Worm (Caenorhabditis elegans) whole organism, L4 larva: ENCODE measurements around the gene Y71H10B.1.

Experiments used
- F37D6.2 ChIP-seq: sonication (generic microtip); optimal IDR thresholded peaks from 2 replicates; lab custom pipeline; 2016; ENCODE audit warnings: mild to moderate bottlenecking, missing genetic modification characterization, missing compliant biosample characterization
- F49E8.2 ChIP-seq: sonication (generic microtip); optimal IDR thresholded peaks from 2 replicates; lab custom pipeline; 2016; ENCODE audit warnings: missing compliant biosample characterization, mild to moderate bottlenecking, missing genetic modification characterization, borderline replicate concordance
- Y75B8A.6 ChIP-seq: fragments of 200-800 bp; sonication (Bioruptor generic); IDR thresholded peaks from 2 replicates; pipeline ENCODE4 v1.3.6; 2022; ENCODE audit warnings: missing genetic modification reagents, missing genetic modification characterization, missing compliant biosample characterization
- ZK337.2 ChIP-seq: fragments of 200-800 bp; sonication (Bioruptor generic); IDR thresholded peaks from 2 replicates; pipeline ENCODE4 v1.3.6; 2022; ENCODE audit warnings: missing genetic modification reagents, missing genetic modification characterization, missing compliant biosample characterization
- ZK546.5 ChIP-seq, 2 experiments: sonication (generic microtip); optimal IDR thresholded peaks; 2 replicates each; lab custom pipeline; 2017; ENCODE audit warnings: missing biosample characterization in 2 of 2, missing genetic modification characterization in 2 of 2
- aha-1 ChIP-seq: fragments of 150-350 bp; peaks from one replicate; lab custom pipeline; 2014; ENCODE audit warnings: missing biosample characterization, missing genetic modification characterization
- attf-4 ChIP-seq: sonication (generic microtip); optimal IDR thresholded peaks from 3 replicates; lab custom pipeline; 2017; ENCODE audit warnings: missing biosample characterization, missing genetic modification characterization
- ceh-44 ChIP-seq: fragments of 200-800 bp; sonication (Bioruptor generic); IDR thresholded peaks from 2 replicates; pipeline ENCODE4 v1.3.6; 2022; ENCODE audit warnings: missing genetic modification reagents, missing genetic modification characterization, missing compliant biosample characterization
- ceh-82 ChIP-seq: sonication (generic microtip); optimal IDR thresholded peaks from 2 replicates; lab custom pipeline; 2017; ENCODE audit warnings: missing biosample characterization, missing genetic modification characterization
- cey-2 ChIP-seq: sonication (generic microtip); optimal IDR thresholded peaks from 3 replicates; lab custom pipeline; 2017; ENCODE audit warnings: missing genetic modification characterization, mild to moderate bottlenecking, missing compliant biosample characterization, antibody characterized with exemption, borderline replicate concordance; ENCODE audit not compliant: insufficient read depth
- ctbp-1 ChIP-seq: fragments of 200-800 bp; sonication (Bioruptor generic); IDR thresholded peaks from 2 replicates; pipeline ENCODE4 v1.3.6; 2022; ENCODE audit warnings: missing genetic modification reagents, missing genetic modification characterization, missing compliant biosample characterization
- dmd-6 ChIP-seq: fragments of 200-800 bp; sonication (Bioruptor generic); IDR thresholded peaks from 2 replicates; pipeline ENCODE4 v1.3.6; 2022; ENCODE audit warnings: missing genetic modification reagents, missing genetic modification characterization, missing compliant biosample characterization
- egl-27 ChIP-seq: sonication (generic microtip); optimal IDR thresholded peaks from 3 replicates; lab custom pipeline; 2017; ENCODE audit warnings: missing biosample characterization, missing genetic modification reagents, missing genetic modification characterization
- egl-43 ChIP-seq: fragments of 200-800 bp; sonication (Bioruptor generic); IDR thresholded peaks from 2 replicates; pipeline ENCODE4 v1.3.6; 2022; ENCODE audit warnings: missing genetic modification reagents, missing genetic modification characterization, missing compliant biosample characterization
- gei-8 ChIP-seq: fragments of 200-800 bp; sonication (Bioruptor generic); optimal IDR thresholded peaks from 2 replicates; lab custom pipeline; 2018; ENCODE audit warnings: mild to moderate bottlenecking, missing genetic modification characterization, missing compliant biosample characterization
- hlh-11 ChIP-seq: fragments of 200-800 bp; sonication (Bioruptor generic); optimal IDR thresholded peaks from 2 replicates; lab custom pipeline; 2018; ENCODE audit warnings: mild to moderate bottlenecking, missing genetic modification characterization, missing compliant biosample characterization
- hlh-30 ChIP-seq: sonication (generic microtip); optimal IDR thresholded peaks from 2 replicates; lab custom pipeline; 2017; ENCODE audit warnings: antibody characterized with exemption, mild to moderate bottlenecking, missing genetic modification characterization, missing compliant biosample characterization; ENCODE audit not compliant: insufficient read depth
- lim-7 ChIP-seq: fragments of 200-800 bp; sonication (Bioruptor generic); IDR thresholded peaks from 2 replicates; pipeline ENCODE4 v1.3.6; 2022; ENCODE audit warnings: missing genetic modification characterization, missing compliant biosample characterization
- lin-39 ChIP-seq: fragments of 150-350 bp; optimal IDR thresholded peaks from 2 replicates; lab custom pipeline; 2014; ENCODE audit warnings: missing biosample characterization, missing genetic modification reagents, missing genetic modification characterization
- lsy-2 ChIP-seq, 2 experiments: fragments of 150-350 bp in 1 of 2; sonication (generic microtip) in 1 of 2; optimal IDR thresholded peaks; 2 replicates each; lab custom pipeline; 2014 to 2017; ENCODE audit warnings: missing biosample characterization in 2 of 2, missing genetic modification characterization in 2 of 2
- mdl-1 ChIP-seq, 2 experiments: fragments of 150-350 bp in 1 of 2; sonication (generic microtip) in 1 of 2; optimal IDR thresholded peaks; 2 replicates each; lab custom pipeline; 2014 to 2017; ENCODE audit warnings: missing biosample characterization in 2 of 2, missing genetic modification characterization in 2 of 2
- mep-1 ChIP-seq: fragments of 150-350 bp; sonication (generic microtip); optimal IDR thresholded peaks from 3 replicates; lab custom pipeline; 2014; ENCODE audit warnings: missing biosample characterization, missing genetic modification characterization
- mes-2 ChIP-seq: sonication (generic microtip); optimal IDR thresholded peaks from 2 replicates; lab custom pipeline; 2016; ENCODE audit warnings: missing genotype, mild to moderate bottlenecking, missing genetic modification characterization, missing compliant biosample characterization; ENCODE audit not compliant: poor library complexity, severe bottlenecking
- mxl-3 ChIP-seq: fragments of 200-800 bp; sonication (Bioruptor generic); optimal IDR thresholded peaks from 2 replicates; lab custom pipeline; 2018; ENCODE audit warnings: mild to moderate bottlenecking, missing genetic modification characterization, missing compliant biosample characterization
- nhr-10 ChIP-seq: fragments of 150-350 bp; optimal IDR thresholded peaks from 2 replicates; lab custom pipeline; 2014; ENCODE audit warnings: missing biosample characterization, missing genetic modification characterization
- nhr-111 ChIP-seq: fragments of 200-800 bp; sonication (Bioruptor generic); optimal IDR thresholded peaks from 2 replicates; lab custom pipeline; 2018; ENCODE audit warnings: mild to moderate bottlenecking, missing genetic modification characterization, missing compliant biosample characterization
- nhr-237 ChIP-seq: sonication (generic microtip); optimal IDR thresholded peaks from 2 replicates; lab custom pipeline; 2017; ENCODE audit warnings: missing biosample characterization, missing genetic modification characterization
- nhr-25 ChIP-seq: sonication (generic microtip); optimal IDR thresholded peaks from 2 replicates; lab custom pipeline; 2017; ENCODE audit warnings: missing genetic modification characterization, mild to moderate bottlenecking, missing compliant biosample characterization, antibody characterized with exemption, moderate library complexity, borderline replicate concordance; ENCODE audit not compliant: insufficient read depth
- nhr-28 ChIP-seq: fragments of 150-350 bp; optimal IDR thresholded peaks from 2 replicates; lab custom pipeline; 2014; ENCODE audit warnings: missing biosample characterization, missing genetic modification characterization
- nhr-48 ChIP-seq: sonication (generic microtip); optimal IDR thresholded peaks from 2 replicates; lab custom pipeline; 2016; ENCODE audit warnings: mild to moderate bottlenecking, missing genetic modification characterization, missing compliant biosample characterization
- saeg-2 ChIP-seq: fragments of 200-800 bp; sonication (Bioruptor generic); IDR thresholded peaks from 2 replicates; pipeline ENCODE4 v1.3.6; 2022; ENCODE audit warnings: missing genetic modification reagents, missing genetic modification characterization, missing compliant biosample characterization
- snpc-4 ChIP-seq: fragments of 150-350 bp; optimal IDR thresholded peaks from 2 replicates; lab custom pipeline; 2014; ENCODE audit warnings: missing biosample characterization, missing genetic modification characterization
- tra-1 ChIP-seq: fragments of 200-800 bp; sonication (Bioruptor generic); IDR thresholded peaks from 2 replicates; pipeline ENCODE4 v1.3.6; 2022; ENCODE audit warnings: missing genetic modification reagents, missing genetic modification characterization, missing compliant biosample characterization
- unc-39 ChIP-seq: sonication (generic microtip); optimal IDR thresholded peaks from 2 replicates; lab custom pipeline; 2017; ENCODE audit warnings: missing biosample characterization, missing genetic modification characterization
- unc-62 ChIP-seq, 3 experiments: fragments of 150-350 bp in 1 of 3; sonication (generic microtip); optimal IDR thresholded peaks in 2 of 3; peaks in 1 of 3; 1 replicate in 1 of 3; 2 replicates in 2 of 3; lab custom pipeline; 2014 to 2017; ENCODE audit warnings: missing biosample characterization in 3 of 3, missing genetic modification characterization in 3 of 3, missing genetic modification reagents in 3 of 3, missing genotype in 1 of 3
- zag-1 ChIP-seq: fragments of 150-350 bp; optimal IDR thresholded peaks from 2 replicates; lab custom pipeline; 2014; ENCODE audit warnings: missing biosample characterization, missing genetic modification characterization
- zfp-3 ChIP-seq: fragments of 200-800 bp; sonication (Bioruptor generic); conservative IDR thresholded peaks from 2 replicates; pipeline ENCODE4 v1.3.6; 2022; ENCODE audit warnings: missing genetic modification reagents, missing genetic modification characterization, missing compliant biosample characterization
- zip-11 ChIP-seq: fragments of 200-800 bp; sonication (Bioruptor generic); IDR thresholded peaks from 2 replicates; pipeline ENCODE4 v1.3.6; 2022; ENCODE audit warnings: missing genetic modification characterization, missing compliant biosample characterization
- ztf-11 ChIP-seq: fragments of 150-350 bp; optimal IDR thresholded peaks from 2 replicates; lab custom pipeline; 2014; ENCODE audit warnings: missing biosample characterization, missing genetic modification characterization

Gene Y71H10B.1

ce11 chrX:2865591-2866217, 25.6 kb upstream of the Y71H10B.1 start:
- TF ChIP-seq ceh-82 (no peak), mes-2 (tag; lab: Kevin White, UChicago) (no peak), ZK337.2 (GFP tag; lab: Robert Waterston, UW) (no peak), mxl-3 (GFP tag; lab: Kevin White, UChicago) (no peak), Y75B8A.6 (GFP tag; lab: Robert Waterston, UW) (no peak), lin-39 (tag; lab: Kevin White, UChicago) (no peak), nhr-111 (no peak), attf-4 (tag; lab: Kevin White, UChicago) (no peak), nhr-237 (tag; lab: Kevin White, UChicago) (no peak), zfp-3 (no peak), nhr-25 (tag; lab: Kevin White, UChicago) (no peak), F37D6.2 (no peak), mep-1 (tag; lab: Kevin White, UChicago) (no peak), ztf-11 (tag; lab: Kevin White, UChicago) (no peak), zag-1 (no peak), nhr-48 (tag; lab: Kevin White, UChicago) (no peak), aha-1 (tag; lab: Kevin White, UChicago) (peak; percentile 52), gei-8 (GFP tag; lab: Kevin White, UChicago) (no peak), lim-7 (GFP tag; lab: Robert Waterston, UW) (no peak), lsy-2 (tag; optimal IDR thresholded peaks at IDR 0.05; lab: Kevin White, UChicago) (peak in 1 of 2 experiments; percentile 2), egl-27 (tag; lab: Kevin White, UChicago) (no peak), tra-1 (no peak), hlh-30 (tag; lab: Kevin White, UChicago) (no peak), zip-11 (GFP tag; lab: Robert Waterston, UW) (no peak), saeg-2 (GFP tag; lab: Robert Waterston, UW) (0 out of 2 replicates have a peak, but pooled peaks have one; percentile 48), ZK546.5 (tag; optimal IDR thresholded peaks at IDR 0.05; lab: Kevin White, UChicago) (no peak)

- TF ChIP-seq mdl-1 (tag; optimal IDR thresholded peaks at IDR 0.05; lab: Kevin White, UChicago) (peak in 1 of 2 experiments; percentile 11), dmd-6 (no peak), nhr-28 (tag; lab: Kevin White, UChicago) (peak; percentile 22), unc-62 (GFP tag; optimal IDR thresholded peaks at IDR 0.05 in 1 of 2; lab: Kevin White, UChicago) (peak in 1 of 2 experiments; percentile 56), unc-62 (tag; optimal IDR thresholded peaks at IDR 0.05; lab: Kevin White, UChicago) (no peak), hlh-11 (tag; lab: Kevin White, UChicago) (peak; percentile 60)
Measured at ce11 chrX:2863946-2864345, 23.9 kb upstream of the Y71H10B.1 start, which contains the start of gene F53B3.6. F53B3.6 (plus strand) TSS chrX:2864229.

- TF ChIP-seq cey-2 (no peak), ZK337.2 (GFP tag; lab: Robert Waterston, UW) (no peak), egl-43 (GFP tag; lab: Robert Waterston, UW) (no peak), unc-39 (tag; lab: Kevin White, UChicago) (no peak), ceh-44 (GFP tag; lab: Robert Waterston, UW) (no peak), nhr-10 (tag; lab: Kevin White, UChicago) (no peak), ctbp-1 (GFP tag; lab: Robert Waterston, UW) (no peak), F49E8.2 (no peak), snpc-4 (tag; lab: Kevin White, UChicago) (no peak)
Measured at ce11 chrX:2862372-2862771, 22.3 kb upstream of the Y71H10B.1 start, which contains the start of gene comt-1. comt-1 (minus strand) TSS chrX:2862472.
